Worm (Caenorhabditis elegans) whole organism, L1 larva: Measurements from ENCODE around the gene vpat-1.

Source experiments
- ama-1 ChIP-seq: fragments of 150-350 bp; optimal IDR thresholded peaks from 2 replicates; lab custom pipeline; 2014
- lsy-2 ChIP-seq, 2 experiments: fragments of 150-350 bp; optimal IDR thresholded peaks; 2 replicates each; lab custom pipeline; 2014; ENCODE audit warnings: missing biosample characterization in 2 of 2, missing genetic modification characterization in 2 of 2
- nhr-71 ChIP-seq: sonication (generic microtip); optimal IDR thresholded peaks from 2 replicates; lab custom pipeline; 2016; ENCODE audit warnings: mild to moderate bottlenecking, missing genetic modification characterization, moderate library complexity, missing compliant biosample characterization
- zag-1 ChIP-seq: fragments of 150-350 bp; optimal IDR thresholded peaks from 2 replicates; lab custom pipeline; 2014; ENCODE audit warnings: missing biosample characterization, missing genetic modification characterization

DNA sequence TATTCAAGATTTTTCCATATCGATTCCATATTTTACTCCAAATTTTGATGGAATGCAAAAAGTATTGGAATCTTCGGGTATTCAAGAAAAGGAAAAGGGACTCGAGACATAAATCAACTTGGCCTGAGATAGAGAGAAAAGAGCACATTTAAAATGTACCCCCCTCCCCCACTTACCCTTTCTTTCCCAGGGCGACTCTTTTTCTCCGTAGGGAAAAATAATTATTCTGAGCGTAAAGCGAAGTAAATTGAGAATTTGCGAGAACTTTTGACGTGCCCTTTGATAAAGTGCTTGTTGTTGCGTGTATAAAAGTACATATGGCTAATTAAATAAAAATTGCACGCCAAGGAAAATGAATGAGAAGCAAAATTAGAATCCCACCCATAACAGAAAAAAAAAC lies 14.7 kb upstream of the vpat-1 start:
- TF ChIP-seq zag-1 (tag; lab: Kevin White, UChicago) = no peak
- TF ChIP-seq nhr-71 (tag; lab: Kevin White, UChicago) = peak; percentile 7
- no peak for TF ChIP-seq lsy-2 (tag; optimal IDR thresholded peaks at IDR 0.05; lab: Kevin White, UChicago)
- TF ChIP-seq ama-1 = no peak
